Worm (Caenorhabditis elegans) whole organism, early embryonic: ENCODE measurements around the gene fbxb-87.

Experiments used
- ama-1 ChIP-seq: fragments of 150-350 bp; optimal IDR thresholded peaks from 2 replicates; lab custom pipeline; 2014
- ceh-13 ChIP-seq: fragments of 200-800 bp; sonication (Bioruptor generic); optimal IDR thresholded peaks from 2 replicates; lab custom pipeline; 2018; ENCODE audit warnings: mild to moderate bottlenecking, missing genetic modification characterization, missing compliant biosample characterization
- ceh-36 ChIP-seq: sonication (generic microtip); optimal IDR thresholded peaks from 2 replicates; lab custom pipeline; 2016; ENCODE audit warnings: missing genetic modification characterization, inconsistent platforms, missing compliant biosample characterization
- ets-7 ChIP-seq: sonication (generic microtip); optimal IDR thresholded peaks from 2 replicates; lab custom pipeline; 2016; ENCODE audit warnings: missing genotype, missing genetic modification characterization, missing compliant biosample characterization
- flt-1 ChIP-seq: fragments of 200-800 bp; sonication (Bioruptor generic); IDR thresholded peaks from 2 replicates; pipeline ENCODE4 v1.3.6; 2022; ENCODE audit warnings: missing genetic modification characterization, missing compliant biosample characterization
- hmbx-1 ChIP-seq: sonication (generic microtip); optimal IDR thresholded peaks from 2 replicates; lab custom pipeline; 2016; ENCODE audit warnings: mild to moderate bottlenecking, missing genetic modification characterization, missing compliant biosample characterization
- hmg-4 ChIP-seq: fragments of 200-800 bp; sonication (Bioruptor generic); optimal IDR thresholded peaks from 2 replicates; lab custom pipeline; 2018; ENCODE audit warnings: mild to moderate bottlenecking, missing genetic modification characterization, missing compliant biosample characterization
- hnd-1 ChIP-seq: sonication (generic microtip); optimal IDR thresholded peaks from 2 replicates; lab custom pipeline; 2016; ENCODE audit warnings: missing genetic modification characterization, missing compliant biosample characterization
- pes-1 ChIP-seq: fragments of 200-800 bp; sonication (Bioruptor generic); IDR thresholded peaks from 2 replicates; pipeline ENCODE4 v1.3.6; 2022; ENCODE audit warnings: missing genetic modification reagents, missing genetic modification characterization, missing compliant biosample characterization
- scrt-1 ChIP-seq: fragments of 200-800 bp; sonication (Bioruptor generic); IDR thresholded peaks from 2 replicates; pipeline ENCODE4 v1.3.6; 2022; ENCODE audit warnings: missing genetic modification characterization, missing compliant biosample characterization
- sea-1 ChIP-seq: fragments of 200-800 bp; sonication (Bioruptor generic); conservative IDR thresholded peaks from 2 replicates; pipeline ENCODE4 v1.3.6; 2022; ENCODE audit warnings: missing genetic modification characterization, missing compliant biosample characterization
- tbx-11 ChIP-seq: fragments of 200-800 bp; sonication (Bioruptor generic); IDR thresholded peaks from 2 replicates; pipeline ENCODE4 v1.3.6; 2022; ENCODE audit warnings: missing genetic modification characterization, missing compliant biosample characterization
- tra-4 ChIP-seq: sonication (generic microtip); optimal IDR thresholded peaks from 2 replicates; lab custom pipeline; 2017; ENCODE audit warnings: missing genetic modification characterization, missing compliant biosample characterization

DNA sequence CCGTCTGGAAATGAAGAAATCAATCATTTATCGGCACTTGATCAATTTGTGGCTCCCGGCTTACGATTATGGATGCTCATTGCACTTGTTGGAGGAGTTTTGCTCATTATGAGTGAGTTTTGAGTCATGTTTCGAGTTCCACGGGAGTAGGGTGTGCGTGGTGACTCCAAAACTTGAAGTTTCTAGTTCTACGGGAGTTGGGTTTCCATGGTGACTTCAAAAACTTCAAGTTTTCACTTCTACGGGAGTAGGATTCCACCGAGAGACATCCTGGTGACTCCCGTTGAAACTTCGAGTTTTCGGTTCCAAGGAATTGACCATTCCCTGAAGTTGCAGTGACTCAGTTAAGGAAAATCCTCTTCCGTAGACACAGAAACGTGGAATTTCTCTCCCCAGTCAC, 37.5 kb upstream of the fbxb-87 start:
- TF ChIP-seq pes-1 (GFP tag; lab: Robert Waterston, UW) (peak; percentile 80), scrt-1 (GFP tag; lab: Robert Waterston, UW) (no peak), flt-1 (GFP tag; lab: Robert Waterston, UW) (no peak), hnd-1 (peak; percentile 33), ama-1 (lab: Kevin White, UChicago) (no peak), hmg-4 (GFP tag; lab: Kevin White, UChicago) (no peak), ceh-13 (peak; percentile 59), ets-7 (tag; lab: Kevin White, UChicago) (peak; percentile 12), hmbx-1 (tag; lab: Kevin White, UChicago) (no peak), tra-4 (tag; lab: Kevin White, UChicago) (no peak), sea-1 (0 out of 2 replicates have a peak, but pooled peaks have one; percentile 46), ceh-36 (tag; lab: Kevin White, UChicago) (no peak), tbx-11 (GFP tag; lab: Robert Waterston, UW) (0 out of 2 replicates have a peak, but pooled peaks have one; percentile 38)
